Worm (Caenorhabditis elegans) whole organism, young adult: ENCODE data around the gene F27E5.3.

Experiments
- B0261.1 ChIP-seq: sonication (generic microtip); optimal IDR thresholded peaks from 2 replicates; lab custom pipeline; 2016; ENCODE audit warnings: mild to moderate bottlenecking, missing genetic modification characterization, moderate library complexity, missing compliant biosample characterization
- B0336.3 ChIP-seq: fragments of 200-800 bp; sonication (Bioruptor generic); IDR thresholded peaks from 2 replicates; pipeline ENCODE4 v1.3.6; 2022; ENCODE audit warnings: missing genetic modification characterization, missing compliant biosample characterization
- F33H1.4 ChIP-seq: fragments of 200-800 bp; sonication (Bioruptor generic); IDR thresholded peaks from 2 replicates; pipeline ENCODE4 v1.3.6; 2022; ENCODE audit warnings: missing genetic modification reagents, missing genetic modification characterization, missing compliant biosample characterization
- F37B4.10 ChIP-seq: fragments of 200-800 bp; sonication (Bioruptor generic); IDR thresholded peaks from 2 replicates; pipeline ENCODE4 v1.3.6; 2022; ENCODE audit warnings: missing genetic modification characterization, missing compliant biosample characterization
- F39B2.1 ChIP-seq: fragments of 200-800 bp; sonication (Bioruptor generic); IDR thresholded peaks from 2 replicates; pipeline ENCODE4 v1.3.6; 2022; ENCODE audit warnings: missing genetic modification reagents, missing genetic modification characterization, missing compliant biosample characterization
- F52B5.7 ChIP-seq: sonication (generic microtip); optimal IDR thresholded peaks from 2 replicates; lab custom pipeline; 2016; ENCODE audit warnings: mild to moderate bottlenecking, missing genetic modification characterization, missing compliant biosample characterization
- F57C9.4 ChIP-seq: sonication (generic microtip); optimal IDR thresholded peaks from 2 replicates; lab custom pipeline; 2017; ENCODE audit warnings: mild to moderate bottlenecking, missing genetic modification characterization, missing compliant biosample characterization
- K11D2.4 ChIP-seq: fragments of 200-800 bp; sonication (Bioruptor generic); IDR thresholded peaks from 2 replicates; pipeline ENCODE4 v1.3.6; 2022; ENCODE audit warnings: missing genetic modification reagents, missing genetic modification characterization, missing compliant biosample characterization
- aptf-2 ChIP-seq: fragments of 200-800 bp; sonication (Bioruptor generic); conservative IDR thresholded peaks from 2 replicates; pipeline ENCODE4 v1.3.6; 2022; ENCODE audit warnings: missing genetic modification reagents, missing genetic modification characterization, missing compliant biosample characterization
- attf-3 ChIP-seq: fragments of 200-800 bp; sonication (Bioruptor generic); conservative IDR thresholded peaks from 2 replicates; pipeline ENCODE4 v1.3.6; 2022; ENCODE audit warnings: missing genetic modification reagents, missing genetic modification characterization, missing compliant biosample characterization
- dox-1 ChIP-seq: fragments of 200-800 bp; sonication (Bioruptor generic); IDR thresholded peaks from 2 replicates; pipeline ENCODE4 v1.3.6; 2022; ENCODE audit warnings: missing genetic modification reagents, missing genetic modification characterization, missing compliant biosample characterization
- ekl-4 ChIP-seq: fragments of 200-800 bp; sonication (Bioruptor generic); IDR thresholded peaks from 2 replicates; pipeline ENCODE4 v1.3.6; 2022; ENCODE audit warnings: missing genetic modification reagents, missing genetic modification characterization, missing compliant biosample characterization
- ets-4 ChIP-seq: fragments of 200-800 bp; sonication (Bioruptor generic); optimal IDR thresholded peaks from 2 replicates; lab custom pipeline; 2018; ENCODE audit warnings: mild to moderate bottlenecking, missing genetic modification characterization, missing compliant biosample characterization
- fkh-3 ChIP-seq: sonication (generic microtip); optimal IDR thresholded peaks from 2 replicates; lab custom pipeline; 2016; ENCODE audit warnings: mild to moderate bottlenecking, missing genetic modification characterization, missing compliant biosample characterization
- gei-17 ChIP-seq: fragments of 200-800 bp; sonication (Bioruptor generic); optimal IDR thresholded peaks from 2 replicates; lab custom pipeline; 2018; ENCODE audit warnings: mild to moderate bottlenecking, missing genetic modification characterization, missing compliant biosample characterization
- hmg-20 ChIP-seq: fragments of 200-800 bp; sonication (Bioruptor generic); IDR thresholded peaks from 2 replicates; pipeline ENCODE4 v1.3.6; 2022; ENCODE audit warnings: missing genetic modification reagents, missing genetic modification characterization, missing compliant biosample characterization
- hsf-1 ChIP-seq: fragments of 200-800 bp; sonication (Bioruptor generic); IDR thresholded peaks from 2 replicates; pipeline ENCODE4 v1.3.6; 2022; ENCODE audit warnings: missing genetic modification reagents, missing genetic modification characterization, missing compliant biosample characterization
- let-526 ChIP-seq: fragments of 200-800 bp; sonication (Bioruptor generic); IDR thresholded peaks from 2 replicates; pipeline ENCODE4 v1.3.6; 2022; ENCODE audit warnings: missing genetic modification reagents, missing genetic modification characterization, missing compliant biosample characterization
- lin-26 ChIP-seq: fragments of 200-800 bp; sonication (Bioruptor generic); IDR thresholded peaks from 2 replicates; pipeline ENCODE4 v1.3.6; 2022; ENCODE audit warnings: missing genetic modification reagents, missing genetic modification characterization, missing compliant biosample characterization
- mcd-1 ChIP-seq: fragments of 200-800 bp; sonication (Bioruptor generic); IDR thresholded peaks from 2 replicates; pipeline ENCODE4 v1.3.6; 2022; ENCODE audit warnings: missing genetic modification reagents, missing genetic modification characterization, missing compliant biosample characterization
- mel-28 ChIP-seq: sonication (generic microtip); optimal IDR thresholded peaks from 2 replicates; lab custom pipeline; 2016; ENCODE audit warnings: borderline replicate concordance, mild to moderate bottlenecking, missing genetic modification characterization, missing compliant biosample characterization
- mxl-1 ChIP-seq: sonication (generic microtip); optimal IDR thresholded peaks from 2 replicates; lab custom pipeline; 2016; ENCODE audit warnings: missing genetic modification characterization, missing compliant biosample characterization
- nfya-1 ChIP-seq: sonication (generic microtip); optimal IDR thresholded peaks from 2 replicates; lab custom pipeline; 2017; ENCODE audit warnings: antibody characterized with exemption, missing compliant biosample characterization, missing genetic modification characterization, borderline replicate concordance; ENCODE audit not compliant: insufficient read depth
- nhr-80 ChIP-seq: sonication (generic microtip); optimal IDR thresholded peaks from 2 replicates; lab custom pipeline; 2016; ENCODE audit warnings: missing genetic modification characterization, missing compliant biosample characterization
- nhr-90 ChIP-seq: sonication (generic microtip); optimal IDR thresholded peaks from 2 replicates; lab custom pipeline; 2016; ENCODE audit warnings: missing genotype, mild to moderate bottlenecking, missing genetic modification characterization, missing compliant biosample characterization
- sdz-38 ChIP-seq: sonication (generic microtip); optimal IDR thresholded peaks from 2 replicates; lab custom pipeline; 2016; ENCODE audit warnings: missing genotype, missing genetic modification characterization, missing compliant biosample characterization
- sea-2 ChIP-seq: fragments of 200-800 bp; sonication (Bioruptor generic); IDR thresholded peaks from 2 replicates; pipeline ENCODE4 v1.3.6; 2022; ENCODE audit warnings: missing genetic modification characterization, missing compliant biosample characterization
- snpc-1.3 ChIP-seq: sonication (generic microtip); optimal IDR thresholded peaks from 2 replicates; lab custom pipeline; 2017; ENCODE audit warnings: missing genetic modification characterization, mild to moderate bottlenecking, missing compliant biosample characterization, antibody characterized with exemption, moderate library complexity, missing genotype, missing genetic modification reagents; ENCODE audit not compliant: insufficient read depth
- somi-1 ChIP-seq: fragments of 200-800 bp; sonication (Bioruptor generic); optimal IDR thresholded peaks from 2 replicates; lab custom pipeline; 2018; ENCODE audit warnings: mild to moderate bottlenecking, missing genetic modification characterization, missing compliant biosample characterization
- zfh-2 ChIP-seq: fragments of 200-800 bp; sonication (Bioruptor generic); conservative IDR thresholded peaks from 2 replicates; pipeline ENCODE4 v1.3.6; 2022; ENCODE audit warnings: missing genetic modification reagents, missing genetic modification characterization, missing compliant biosample characterization
- ztf-18 ChIP-seq: sonication (generic microtip); optimal IDR thresholded peaks from 2 replicates; lab custom pipeline; 2016; ENCODE audit warnings: missing genotype, mild to moderate bottlenecking, missing genetic modification characterization, missing compliant biosample characterization
- ztf-28 ChIP-seq: fragments of 200-800 bp; sonication (Bioruptor generic); IDR thresholded peaks from 2 replicates; pipeline ENCODE4 v1.3.6; 2022; ENCODE audit warnings: missing genetic modification reagents, missing genetic modification characterization, missing compliant biosample characterization
- ztf-3 ChIP-seq: fragments of 200-800 bp; sonication (Bioruptor generic); optimal IDR thresholded peaks from 2 replicates; lab custom pipeline; 2018; ENCODE audit warnings: mild to moderate bottlenecking, missing genetic modification characterization, missing compliant biosample characterization

Gene F27E5.3

DNA sequence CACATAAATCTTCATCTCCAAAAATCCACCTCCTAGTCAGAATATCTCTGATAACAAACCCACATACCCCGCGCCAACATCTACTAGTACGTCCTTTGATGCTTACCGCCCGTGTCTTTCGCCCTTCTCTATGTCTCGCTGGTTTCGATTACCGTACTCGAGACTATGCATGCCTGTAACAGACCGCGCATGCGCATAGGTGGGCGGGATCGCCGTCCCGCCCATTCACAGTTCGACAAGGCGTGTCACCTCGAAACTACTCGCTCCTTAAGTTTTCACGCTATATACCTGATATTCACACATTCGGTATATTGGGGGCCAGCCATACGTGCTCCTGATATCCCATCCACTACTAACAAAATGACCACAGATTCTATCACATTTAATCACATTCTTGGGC, 2.5 kb upstream of the F27E5.3 start, which contains the start of gene pax-3:
Gene pax-3, plus strand, starts transcription at position 83 of the 400 bp plus-strand sequence.
- no peak for TF ChIP-seq ztf-3 (GFP tag; lab: Kevin White, UChicago)
- TF ChIP-seq attf-3, result no peak
- TF ChIP-seq ets-4 (GFP tag; lab: Kevin White, UChicago), result peak; percentile 23
- 0 out of 2 replicates have a peak, but pooled peaks have one; percentile 31 for TF ChIP-seq zfh-2
- TF ChIP-seq nhr-90, result no peak
- no peak for TF ChIP-seq B0261.1 (tag; lab: Kevin White, UChicago)
- no peak for TF ChIP-seq ekl-4
- TF ChIP-seq lin-26 (GFP tag; lab: Robert Waterston, UW), result no peak
- TF ChIP-seq somi-1 (GFP tag; lab: Kevin White, UChicago), result no peak
- no peak for TF ChIP-seq snpc-1.3 (tag; lab: Kevin White, UChicago)
- TF ChIP-seq F57C9.4 (tag; lab: Kevin White, UChicago), result no peak
- TF ChIP-seq F39B2.1 (GFP tag; lab: Robert Waterston, UW), result no peak
- TF ChIP-seq nfya-1 (tag; lab: Kevin White, UChicago), result no peak

DNA sequence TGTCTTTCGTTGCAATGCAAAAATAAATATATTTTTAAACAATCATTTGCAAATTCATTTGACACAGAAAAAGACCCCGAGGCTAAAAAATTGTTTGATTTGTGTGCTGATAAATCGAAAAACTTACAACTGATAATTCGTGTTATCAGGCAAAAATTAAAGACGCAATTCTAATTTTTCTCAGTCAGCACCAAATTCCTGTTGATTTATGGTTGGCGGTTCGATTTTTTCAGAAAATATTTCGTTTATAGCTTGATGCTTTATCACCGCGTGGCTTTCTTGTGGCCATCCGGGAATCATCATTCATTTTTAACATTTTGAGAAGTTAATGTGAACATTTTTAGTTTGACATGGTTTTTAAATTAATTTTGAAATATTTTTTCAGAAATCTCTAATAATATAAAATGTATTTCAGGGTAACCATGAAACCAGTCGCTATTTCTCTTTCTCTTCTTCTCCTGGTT, 4.8 kb downstream of the F27E5.3 start, which contains the start of gene asah-2:
Gene asah-2, plus strand, starts transcription at position 414 of the 464 bp plus-strand sequence.
- no peak for TF ChIP-seq sdz-38 (tag; lab: Kevin White, UChicago)
- no peak for TF ChIP-seq mcd-1 (GFP tag; lab: Robert Waterston, UW)
- TF ChIP-seq nhr-80 (tag; lab: Kevin White, UChicago), result peak; percentile 68

DNA sequence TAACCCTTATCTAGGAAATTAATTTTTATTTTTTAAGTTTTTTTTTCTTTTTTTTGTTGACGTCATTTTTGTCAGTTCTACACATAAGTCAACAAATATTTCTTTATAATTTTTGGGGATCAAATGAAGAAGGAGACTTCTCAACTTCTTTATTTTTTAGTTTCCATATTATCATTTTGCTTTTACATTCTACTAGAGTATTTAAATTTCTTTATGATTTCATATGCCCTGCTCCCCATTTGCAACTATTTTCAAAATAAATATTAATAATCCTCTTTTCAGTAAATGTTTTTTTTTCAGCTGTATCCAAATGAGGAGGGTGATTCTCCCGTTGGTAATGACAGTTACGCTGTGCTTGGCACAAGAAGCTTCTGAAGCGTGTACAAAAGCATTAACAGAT, 6.6 kb downstream of the F27E5.3 start, which contains the start of gene phg-1:
Gene phg-1, plus strand, starts transcription at position 301 of the 400 bp plus-strand sequence.
- TF ChIP-seq zfh-2 (no peak), K11D2.4 (no peak)

DNA sequence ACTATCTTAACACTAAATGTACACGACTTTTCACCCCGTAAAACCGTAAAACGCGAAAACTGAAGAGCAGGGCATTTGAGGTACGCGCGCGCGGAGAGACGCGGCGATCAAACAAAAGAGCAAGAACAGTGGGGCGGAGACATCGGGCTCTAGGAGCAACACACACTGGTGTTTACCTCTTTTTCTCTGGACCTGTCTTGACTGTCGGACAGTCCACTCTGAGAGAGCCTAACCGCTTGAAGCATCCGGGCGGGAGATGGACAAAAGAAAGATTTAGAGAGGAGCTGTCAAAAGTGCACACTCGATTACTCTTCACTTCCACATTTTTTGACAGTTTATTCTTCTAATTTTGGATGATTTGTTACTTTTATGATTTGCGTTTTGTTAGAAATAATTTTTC, 7.2 kb downstream of the F27E5.3 start:
- TF ChIP-seq F52B5.7 (tag; lab: Kevin White, UChicago) (no peak), ztf-18 (tag; lab: Kevin White, UChicago) (no peak), mxl-1 (no peak), gei-17 (GFP tag; lab: Kevin White, UChicago) (no peak), let-526 (no peak), B0336.3 (GFP tag; lab: Robert Waterston, UW) (no peak), fkh-3 (tag; lab: Kevin White, UChicago) (no peak), snpc-1.3 (tag; lab: Kevin White, UChicago) (no peak), mel-28 (no peak), hsf-1 (GFP tag; lab: Robert Waterston, UW) (no peak), ztf-28 (no peak), F33H1.4 (GFP tag; lab: Robert Waterston, UW) (no peak), aptf-2 (no peak), dox-1 (GFP tag; lab: Robert Waterston, UW) (no peak), nhr-80 (tag; lab: Kevin White, UChicago) (no peak), sea-2 (GFP tag; lab: Robert Waterston, UW) (no peak), F37B4.10 (GFP tag; lab: Robert Waterston, UW) (no peak), hmg-20 (no peak)
- TF ChIP-seq, all 124 proteins: peak for 0
